Fruit fly (Drosophila melanogaster) whole organism, embryonic: ENCODE measurements around the gene mus301.

Experiments
- Ada2b ChIP-seq: fragments of 200-800 bp; sonication (Bioruptor generic); IDR thresholded peaks from 2 replicates; pipeline ENCODE4 v1.3.6; 2022; ENCODE audit warnings: missing biosample characterization, missing genetic modification characterization
- CG11085 ChIP-seq: fragments of 200-800 bp; sonication (Bioruptor generic); IDR thresholded peaks from 2 replicates; pipeline ENCODE4 v1.3.6; 2022; ENCODE audit warnings: missing biosample characterization, missing genetic modification characterization
- CG12236 ChIP-seq: fragments of 200-800 bp; sonication (Bioruptor generic); optimal IDR thresholded peaks from 2 replicates; lab custom pipeline; 2016; ENCODE audit warnings: missing biosample characterization, missing genetic modification characterization
- CG13287 ChIP-seq: fragments of 200-800 bp; sonication (Bioruptor generic); IDR thresholded peaks from 2 replicates; pipeline ENCODE4 v1.3.6; 2022; ENCODE audit warnings: missing biosample characterization, missing genetic modification characterization; ENCODE audit not compliant: partially characterized antibody
- CG14667 ChIP-seq: fragments of 200-800 bp; sonication (Bioruptor generic); IDR thresholded peaks from 2 replicates; pipeline ENCODE4 v1.3.6; 2022; ENCODE audit warnings: missing biosample characterization, missing genetic modification characterization
- CG15269 ChIP-seq: fragments of 200-800 bp; sonication (Bioruptor generic); optimal IDR thresholded peaks from 2 replicates; lab custom pipeline; 2018; ENCODE audit warnings: missing biosample characterization, mild to moderate bottlenecking, missing genetic modification characterization, moderate library complexity
- CG17802 ChIP-seq: fragments of 200-800 bp; sonication (Bioruptor generic); optimal IDR thresholded peaks from 2 replicates; lab custom pipeline; 2018; ENCODE audit warnings: missing biosample characterization, mild to moderate bottlenecking, missing genetic modification characterization, moderate library complexity
- CG34422 ChIP-seq: fragments of 200-800 bp; sonication (Bioruptor generic); IDR thresholded peaks from 3 replicates; pipeline ENCODE4 v1.3.6; 2022; ENCODE audit warnings: missing biosample characterization, missing genetic modification characterization
- CG3838 ChIP-seq: fragments of 200-800 bp; sonication (Bioruptor generic); optimal IDR thresholded peaks from 3 replicates; lab custom pipeline; 2016; ENCODE audit warnings: missing biosample characterization, missing genetic modification characterization
- CG43689 ChIP-seq: fragments of 200-800 bp; sonication (Bioruptor generic); IDR thresholded peaks from 2 replicates; pipeline ENCODE4 v1.3.6; 2022; ENCODE audit warnings: missing biosample characterization, missing genetic modification characterization
- CG4854 ChIP-seq: fragments of 200-800 bp; sonication (Bioruptor generic); optimal IDR thresholded peaks from 2 replicates; lab custom pipeline; 2016; ENCODE audit warnings: missing biosample characterization, missing genetic modification characterization, inconsistent platforms
- CG7556 ChIP-seq: fragments of 200-800 bp; sonication (Bioruptor generic); optimal IDR thresholded peaks from 2 replicates; lab custom pipeline; 2017; ENCODE audit warnings: missing biosample characterization, mild to moderate bottlenecking, missing genetic modification characterization
- CG8359 ChIP-seq: fragments of 200-800 bp; sonication (Bioruptor generic); optimal IDR thresholded peaks from 2 replicates; lab custom pipeline; 2017; ENCODE audit warnings: missing biosample characterization, mild to moderate bottlenecking, missing genetic modification characterization, borderline replicate concordance
- CG8765 ChIP-seq: fragments of 200-800 bp; sonication (Bioruptor generic); IDR thresholded peaks from 2 replicates; pipeline ENCODE4 v1.3.6; 2022; ENCODE audit warnings: missing biosample characterization, missing genetic modification characterization
- CG9437 ChIP-seq: fragments of 200-800 bp; sonication (Bioruptor generic); optimal IDR thresholded peaks from 2 replicates; lab custom pipeline; 2018; ENCODE audit warnings: missing biosample characterization, mild to moderate bottlenecking, missing genetic modification characterization
- CG9609 ChIP-seq: fragments of 200-800 bp; sonication (Bioruptor generic); optimal IDR thresholded peaks from 3 replicates; lab custom pipeline; 2016; ENCODE audit warnings: missing biosample characterization, missing genetic modification characterization
- CTCF ChIP-seq: fragments of 200-800 bp; sonication (Bioruptor generic); optimal IDR thresholded peaks from 2 replicates; lab custom pipeline; 2017; ENCODE audit warnings: missing biosample characterization, mild to moderate bottlenecking, missing genetic modification characterization, moderate library complexity
- D ChIP-seq, 2 experiments: fragments of 200-800 bp in 1 of 2; fragments of >200 bp in 1 of 2; sonication (Bioruptor generic) in 1 of 2; optimal IDR thresholded peaks; 2 replicates in 1 of 2; 3 replicates in 1 of 2; lab custom pipeline; 2017; ENCODE audit warnings: mild to moderate bottlenecking in 1 of 2, missing biosample characterization in 1 of 2, missing genetic modification characterization in 1 of 2, missing genetic modification reagents in 1 of 2
- D19A ChIP-seq: fragments of 200-800 bp; optimal IDR thresholded peaks from 3 replicates; lab custom pipeline; 2019; ENCODE audit warnings: missing biosample characterization, mild to moderate bottlenecking, missing genetic modification characterization, moderate library complexity
- Dp ChIP-seq: fragments of 200-800 bp; sonication (Bioruptor generic); optimal IDR thresholded peaks from 2 replicates; lab custom pipeline; 2018; ENCODE audit warnings: missing biosample characterization, mild to moderate bottlenecking, missing genetic modification characterization, moderate library complexity
- Ets97D ChIP-seq: fragments of 200-800 bp; sonication (Bioruptor generic); optimal IDR thresholded peaks from 3 replicates; lab custom pipeline; 2016; ENCODE audit warnings: missing biosample characterization, missing genetic modification characterization
- Fer3 ChIP-seq: fragments of 200-800 bp; sonication (Bioruptor generic); optimal IDR thresholded peaks from 2 replicates; lab custom pipeline; 2018; ENCODE audit warnings: missing biosample characterization, mild to moderate bottlenecking, missing genetic modification characterization, moderate library complexity
- H2.0 ChIP-seq: fragments of 200-800 bp; sonication (Bioruptor generic); IDR thresholded peaks from 2 replicates; pipeline ENCODE4 v1.3.6; 2022; ENCODE audit warnings: missing biosample characterization, missing genetic modification characterization
- HHEX ChIP-seq: fragments of 200-800 bp; sonication (Bioruptor generic); optimal IDR thresholded peaks from 3 replicates; lab custom pipeline; 2017; ENCODE audit warnings: missing biosample characterization, mild to moderate bottlenecking, missing genetic modification characterization, missing genetic modification reagents
- Lhr ChIP-seq: fragments of 200-800 bp; sonication (Bioruptor generic); optimal IDR thresholded peaks from 3 replicates; lab custom pipeline; 2017; ENCODE audit warnings: mild to moderate bottlenecking, missing biosample characterization, missing genetic modification reagents, missing genetic modification characterization
- Med ChIP-seq: fragments of 200-800 bp; sonication (Bioruptor generic); peaks from one replicate; lab custom pipeline; 2016; ENCODE audit warnings: missing biosample characterization, missing genetic modification characterization, mild to moderate bottlenecking, inconsistent platforms, moderate library complexity
- Mes4 ChIP-seq: fragments of 200-800 bp; sonication (Bioruptor generic); optimal IDR thresholded peaks from 2 replicates; lab custom pipeline; 2016; ENCODE audit warnings: missing biosample characterization, missing genetic modification characterization
- Oaz ChIP-seq: fragments of 200-800 bp; sonication (Bioruptor generic); IDR thresholded peaks from 2 replicates; pipeline ENCODE4 v1.3.6; 2022; ENCODE audit warnings: missing biosample characterization, missing genetic modification characterization
- Poxn ChIP-seq: fragments of 200-800 bp; sonication (Bioruptor generic); IDR thresholded peaks from 2 replicates; pipeline ENCODE4 v1.3.6; 2022; ENCODE audit warnings: missing biosample characterization, missing genetic modification characterization
- Sry-β ChIP-seq: fragments of 200-800 bp; sonication (Bioruptor generic); optimal IDR thresholded peaks from 2 replicates; lab custom pipeline; 2018; ENCODE audit warnings: missing biosample characterization, mild to moderate bottlenecking, missing genetic modification characterization, moderate library complexity
- Usf ChIP-seq: fragments of 200-800 bp; sonication (Bioruptor generic); optimal IDR thresholded peaks from 2 replicates; lab custom pipeline; 2017; ENCODE audit warnings: missing genotype, missing biosample characterization, missing genetic modification characterization
- amos ChIP-seq: fragments of 200-800 bp; sonication (Bioruptor generic); IDR thresholded peaks from 2 replicates; pipeline ENCODE4 v1.3.6; 2022; ENCODE audit warnings: missing biosample characterization, missing genetic modification characterization; ENCODE audit not compliant: partially characterized antibody
- ara ChIP-seq: fragments of 200-800 bp; sonication (Bioruptor generic); IDR thresholded peaks from 2 replicates; pipeline ENCODE4 v1.3.6; 2022; ENCODE audit warnings: missing biosample characterization, missing genetic modification characterization
- ash1 ChIP-seq: fragments of 200-800 bp; sonication (Bioruptor generic); optimal IDR thresholded peaks from 2 replicates; lab custom pipeline; 2018; ENCODE audit warnings: missing biosample characterization, mild to moderate bottlenecking, missing genetic modification characterization
- ato ChIP-seq: fragments of 200-800 bp; sonication (Bioruptor generic); IDR thresholded peaks from 2 replicates; pipeline ENCODE4 v1.3.6; 2022; ENCODE audit warnings: missing biosample characterization, missing genetic modification characterization; ENCODE audit not compliant: partially characterized antibody
- bab2 ChIP-seq: fragments of 200-800 bp; sonication (Bioruptor generic); optimal IDR thresholded peaks from 2 replicates; lab custom pipeline; 2016; ENCODE audit warnings: missing biosample characterization, missing genetic modification characterization
- btn ChIP-seq: fragments of 200-800 bp; sonication (Bioruptor generic); optimal IDR thresholded peaks from 2 replicates; lab custom pipeline; 2016; ENCODE audit warnings: missing biosample characterization, missing genetic modification characterization
- cad ChIP-seq: fragments of >200 bp; optimal IDR thresholded peaks from 2 replicates; lab custom pipeline; 2017; ENCODE audit warnings: missing biosample characterization, missing genetic modification characterization
- cg ChIP-seq: fragments of 200-800 bp; sonication (Bioruptor generic); optimal IDR thresholded peaks from 3 replicates; lab custom pipeline; 2019; ENCODE audit warnings: missing biosample characterization, mild to moderate bottlenecking, missing genetic modification characterization, moderate library complexity
- dimm ChIP-seq: fragments of 200-800 bp; sonication (Bioruptor generic); IDR thresholded peaks from 2 replicates; pipeline ENCODE4 v1.3.6; 2022; ENCODE audit warnings: missing biosample characterization, missing genetic modification characterization
- esg ChIP-seq: fragments of 200-800 bp; sonication (Bioruptor generic); conservative IDR thresholded peaks from 2 replicates; pipeline ENCODE4 v1.3.6; 2022; ENCODE audit warnings: missing biosample characterization, missing genetic modification characterization
- gfzf ChIP-seq: fragments of 200-800 bp; sonication (Bioruptor generic); optimal IDR thresholded peaks from 2 replicates; lab custom pipeline; 2016; ENCODE audit warnings: missing biosample characterization, mild to moderate bottlenecking, missing genetic modification characterization, moderate library complexity
- grn ChIP-seq: fragments of 200-800 bp; sonication (Bioruptor generic); optimal IDR thresholded peaks from 3 replicates; lab custom pipeline; 2017; ENCODE audit warnings: missing biosample characterization, missing genetic modification characterization
- gsb-n ChIP-seq: fragments of 200-800 bp; sonication (Bioruptor generic); optimal IDR thresholded peaks from 3 replicates; lab custom pipeline; 2018; ENCODE audit warnings: missing biosample characterization, mild to moderate bottlenecking, missing genetic modification characterization
- hbn ChIP-seq: fragments of 200-800 bp; sonication (Bioruptor generic); IDR thresholded peaks from 2 replicates; pipeline ENCODE4 v1.3.6; 2022; ENCODE audit warnings: missing biosample characterization, missing genetic modification characterization; ENCODE audit not compliant: partially characterized antibody
- nerfin-1 ChIP-seq: fragments of 200-800 bp; sonication (Bioruptor generic); optimal IDR thresholded peaks from 3 replicates; lab custom pipeline; 2019; ENCODE audit warnings: missing biosample characterization, mild to moderate bottlenecking, missing genetic modification characterization, moderate library complexity
- psq ChIP-seq: fragments of 200-800 bp; sonication (Bioruptor generic); optimal IDR thresholded peaks from 2 replicates; lab custom pipeline; 2017; ENCODE audit warnings: missing biosample characterization, missing genetic modification characterization
- shn ChIP-seq: fragments of 200-800 bp; sonication (Bioruptor generic); optimal IDR thresholded peaks from 3 replicates; lab custom pipeline; 2016; ENCODE audit warnings: missing biosample characterization, missing genetic modification characterization
- toy ChIP-seq: fragments of 200-800 bp; sonication (Bioruptor generic); IDR thresholded peaks from 2 replicates; pipeline ENCODE4 v1.3.6; 2022; ENCODE audit warnings: missing biosample characterization, missing genetic modification characterization
- trh ChIP-seq: fragments of 200-800 bp; sonication (Bioruptor generic); optimal IDR thresholded peaks from 2 replicates; lab custom pipeline; 2016; ENCODE audit warnings: missing biosample characterization, missing genetic modification characterization

mus301 gene

dm6 chr3L:8177795-8178564 lies 40.4 kb downstream of the mus301 start, which contains the start of gene Nmt (continued):
- TF ChIP-seq ato = peak; percentile 70
- TF ChIP-seq Poxn (GFP tag; lab: Robert Waterston, UW) = no peak
- peak; percentile 86 for TF ChIP-seq hbn (GFP tag; lab: Robert Waterston, UW)
- TF ChIP-seq CG11085 (GFP tag; lab: Robert Waterston, UW) = no peak
- TF ChIP-seq amos = peak; percentile 85
- TF ChIP-seq CG34422 (GFP tag; lab: Robert Waterston, UW) = peak; percentile 68; the same call in 1 of the 3 replicates
- TF ChIP-seq Sry-β (GFP tag; lab: Kevin White, UChicago) = no peak
- no peak for TF ChIP-seq Lhr (GFP tag; lab: Kevin White, UChicago)
- TF ChIP-seq Fer3 (tag; lab: Kevin White, UChicago) = peak; percentile 39
- TF ChIP-seq CG17802 (tag; lab: Kevin White, UChicago) = no peak
- no peak for TF ChIP-seq CTCF (GFP tag; lab: Kevin White, UChicago)
- TF ChIP-seq CG8765 (GFP tag; lab: Robert Waterston, UW) = no peak
- no peak for TF ChIP-seq Mes4 (GFP tag; lab: Kevin White, UChicago)
- peak; percentile 83 for TF ChIP-seq CG13287 (GFP tag; lab: Robert Waterston, UW)
- TF ChIP-seq Med (GFP tag; lab: Kevin White, UChicago) = peak; percentile 79
- TF ChIP-seq nerfin-1 = no peak
- TF ChIP-seq dimm (GFP tag; lab: Robert Waterston, UW) = no peak
- no peak for TF ChIP-seq CG7556 (GFP tag; lab: Kevin White, UChicago)
- TF ChIP-seq cg = no peak
- no peak for TF ChIP-seq CG3838 (GFP tag; lab: Kevin White, UChicago)
- no peak for TF ChIP-seq CG12236 (GFP tag; lab: Kevin White, UChicago)
- TF ChIP-seq gfzf (GFP tag; lab: Kevin White, UChicago) = peak; percentile 80
- TF ChIP-seq Ets97D (GFP tag; lab: Kevin White, UChicago) = peak; percentile 32
- TF ChIP-seq btn (GFP tag; lab: Kevin White, UChicago) = no peak
- TF ChIP-seq Ada2b (GFP tag; lab: Robert Waterston, UW) = 0 out of 2 replicates have a peak, but pooled peaks have one; percentile 36
- no peak for TF ChIP-seq CG4854 (GFP tag; lab: Kevin White, UChicago)
- no peak for TF ChIP-seq shn
- peak; percentile 36; the same call in 1 of the 2 replicates for TF ChIP-seq CG14667 (GFP tag; lab: Robert Waterston, UW)
- no peak for TF ChIP-seq Usf (GFP tag; lab: Kevin White, UChicago)
- TF ChIP-seq CG15269 (tag; lab: Kevin White, UChicago) = no peak
- TF ChIP-seq D (optimal IDR thresholded peaks at IDR 0.05; lab: Kevin White, UChicago) = no peak
- no peak for TF ChIP-seq D (GFP tag; optimal IDR thresholded peaks at IDR 0.05; lab: Kevin White, UChicago)
- no peak for TF ChIP-seq trh
- TF ChIP-seq gsb-n = no peak
- TF ChIP-seq bab2 (GFP tag; lab: Kevin White, UChicago) = no peak
- peak; percentile 79 for TF ChIP-seq Dp (GFP tag; lab: Kevin White, UChicago)
- TF ChIP-seq grn (GFP tag; lab: Kevin White, UChicago) = no peak
- no peak for TF ChIP-seq CG8359 (GFP tag; lab: Kevin White, UChicago)
- TF ChIP-seq CG9609 = no peak
- TF ChIP-seq D19A = no peak
- peak; percentile 64; the same call in 1 of the 2 replicates for TF ChIP-seq H2.0 (GFP tag; lab: Robert Waterston, UW)
- no peak for TF ChIP-seq psq (GFP tag; lab: Kevin White, UChicago)
- TF ChIP-seq ara (GFP tag; lab: Robert Waterston, UW) = no peak
- TF ChIP-seq Oaz (GFP tag; lab: Robert Waterston, UW) = no peak
- TF ChIP-seq ash1 = no peak
- TF ChIP-seq toy (GFP tag; lab: Robert Waterston, UW) = no peak
- TF ChIP-seq cad (GFP tag; lab: Kevin White, UChicago) = no peak
- no peak for TF ChIP-seq HHEX (GFP tag; lab: Kevin White, UChicago)
- peak; percentile 42; the same call in 1 of the 2 replicates for TF ChIP-seq esg (GFP tag; lab: Robert Waterston, UW)
- TF ChIP-seq CG9437 (GFP tag; lab: Kevin White, UChicago) = peak; percentile 10
- 0 out of 2 replicates have a peak, but pooled peaks have one; percentile 36 for TF ChIP-seq CG43689
